Fruit fly (Drosophila melanogaster): ENCODE results near the gene CG31111.

CG31111 gene

DNA sequence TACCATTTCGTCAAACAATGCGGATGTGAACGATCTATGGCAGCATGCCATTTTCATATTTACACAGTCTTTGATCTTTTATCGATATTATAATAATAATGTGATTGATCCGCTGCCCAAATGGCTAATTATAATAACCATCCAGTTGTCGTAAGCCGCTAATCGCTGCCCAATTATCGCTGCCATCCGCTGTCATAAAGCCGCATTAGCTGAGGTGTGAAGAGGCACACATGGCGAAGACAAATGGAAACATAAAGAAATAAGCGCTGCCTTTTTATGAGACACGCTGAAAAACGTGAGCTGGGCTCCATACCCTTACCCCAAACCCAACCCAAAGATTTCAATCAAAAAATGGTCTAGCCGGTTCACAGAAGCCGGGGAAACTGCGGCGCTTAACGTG, 44.0 kb downstream of the CG31111 start:
- no peak for TF ChIP-seq br (GFP tag; optimal IDR thresholded peaks at IDR 0.05)
- TF ChIP-seq Dif (GFP tag; optimal IDR thresholded peaks at IDR 0.05; ENCODE audit: partially characterized antibody): no peak
- TF ChIP-seq OdsH (GFP tag; optimal IDR thresholded peaks at IDR 0.05): no peak
- no peak for TF ChIP-seq Hr78 (GFP tag; optimal IDR thresholded peaks at IDR 0.05)
- no peak for TF ChIP-seq psq (GFP tag; optimal IDR thresholded peaks at IDR 0.05)
- TF ChIP-seq N (GFP tag; optimal IDR thresholded peaks at IDR 0.05): no peak
- TF ChIP-seq GATAd (GFP tag; optimal IDR thresholded peaks at IDR 0.05): no peak
- TF ChIP-seq Rel (GFP tag; optimal IDR thresholded peaks at IDR 0.05): no peak
- no peak for TF ChIP-seq Rel (tag; optimal IDR thresholded peaks at IDR 0.05)
- no peak for TF ChIP-seq lola (GFP tag; optimal IDR thresholded peaks at IDR 0.05)
- TF ChIP-seq Mio (GFP tag; optimal IDR thresholded peaks at IDR 0.05): no peak
- TF ChIP-seq woc (GFP tag; optimal IDR thresholded peaks at IDR 0.05): no peak
- TF ChIP-seq sv (GFP tag; optimal IDR thresholded peaks at IDR 0.05): no peak
- TF ChIP-seq Dfd (GFP tag; optimal IDR thresholded peaks at IDR 0.05): no peak
- TF ChIP-seq pan (optimal IDR thresholded peaks at IDR 0.05): no peak
- TF ChIP-seq foxo (GFP tag; optimal IDR thresholded peaks at IDR 0.05): no peak
- TF ChIP-seq Vsx2 (GFP tag; optimal IDR thresholded peaks at IDR 0.05; ENCODE audit: partially characterized antibody): no peak
- TF ChIP-seq jim (GFP tag; optimal IDR thresholded peaks at IDR 0.05): no peak

DNA sequence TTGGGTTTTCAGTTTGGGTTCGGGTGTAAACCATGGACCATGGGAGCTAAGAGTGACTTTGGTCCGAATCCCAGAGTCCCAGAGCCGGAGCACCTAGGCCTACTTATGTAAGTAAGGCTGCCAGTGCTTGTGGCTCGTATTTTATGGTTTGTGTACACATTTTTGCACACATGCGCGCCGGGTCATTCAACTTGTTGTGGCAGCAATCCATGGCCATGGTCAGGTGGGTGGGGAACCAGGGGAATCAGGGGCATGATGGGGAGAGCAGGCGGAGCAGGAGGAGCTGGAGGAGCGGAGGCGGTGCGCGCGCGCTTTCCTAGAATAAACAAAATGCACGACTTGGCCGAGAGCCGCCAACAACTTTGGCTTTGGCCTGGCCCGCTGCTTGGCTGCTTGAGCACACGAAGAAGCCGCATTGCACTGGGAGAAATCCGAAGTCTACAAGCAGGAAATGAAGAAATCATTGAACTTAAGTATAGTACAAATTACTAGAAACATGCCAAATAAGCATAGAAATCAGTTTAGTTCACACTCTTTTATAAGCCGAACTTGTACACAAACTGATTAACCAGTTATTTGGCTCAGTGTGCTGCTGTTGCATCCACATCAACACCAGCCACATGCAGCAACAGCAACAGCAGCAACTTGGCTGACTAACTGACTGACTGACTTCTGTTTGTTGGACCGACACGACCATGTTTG, 46.1 kb downstream of the CG31111 start:
- TF ChIP-seq fru (GFP tag; optimal IDR thresholded peaks at IDR 0.05) (peak; percentile 51), OdsH (GFP tag; optimal IDR thresholded peaks at IDR 0.05) (peak; percentile 22), jim (GFP tag; optimal IDR thresholded peaks at IDR 0.05) (no peak), h (GFP tag; optimal IDR thresholded peaks at IDR 0.05) (peak; percentile 59), dsf (GFP tag; optimal IDR thresholded peaks at IDR 0.05; ENCODE audit: borderline replicate concordance) (no peak), Sp1 (GFP tag; optimal IDR thresholded peaks at IDR 0.05) (peak; percentile 44), ey (GFP tag; optimal IDR thresholded peaks at IDR 0.05) (peak; percentile 18), lola (GFP tag; optimal IDR thresholded peaks at IDR 0.05) (no peak), Hr83 (GFP tag; optimal IDR thresholded peaks at IDR 0.05; ENCODE audit: poor library complexity, severe bottlenecking) (no peak), dmrt93B (GFP tag; optimal IDR thresholded peaks at IDR 0.05) (peak; percentile 33), woc (GFP tag; optimal IDR thresholded peaks at IDR 0.05) (peak; percentile 22), foxo (GFP tag; optimal IDR thresholded peaks at IDR 0.05) (peak in 1 of 2 experiments; percentile 58), HLH106 (tag; optimal IDR thresholded peaks at IDR 0.05) (peak; percentile 58), CG32264 (GFP tag; optimal IDR thresholded peaks at IDR 0.05) (no peak), br (GFP tag; optimal IDR thresholded peaks at IDR 0.05) (peak; percentile 42), CG9705 (GFP tag; optimal IDR thresholded peaks at IDR 0.05) (no peak), rgr (GFP tag; optimal IDR thresholded peaks at IDR 0.05) (peak; percentile 10)

DNA sequence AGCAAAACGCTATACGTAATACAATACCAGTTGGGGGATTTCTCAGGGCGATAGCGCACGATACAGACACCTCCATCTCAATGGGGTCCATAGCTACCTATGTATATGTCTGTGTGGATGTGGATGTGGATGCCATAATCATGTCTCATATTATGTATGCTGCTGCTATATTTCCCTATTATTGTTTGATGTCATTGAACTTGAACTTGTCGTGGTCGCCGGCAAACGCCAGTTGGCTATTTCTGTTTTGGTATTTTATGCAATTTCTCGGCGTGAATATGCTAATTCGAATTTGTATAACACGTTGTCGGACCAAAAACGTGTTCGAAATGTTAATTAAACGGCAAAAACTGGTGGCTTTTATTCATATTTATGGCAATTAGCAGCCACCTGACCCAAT, 50.2 kb downstream of the CG31111 start:
- no peak for TF ChIP-seq h (GFP tag; optimal IDR thresholded peaks at IDR 0.05)
- no peak for TF ChIP-seq CG9705 (GFP tag; optimal IDR thresholded peaks at IDR 0.05)
- no peak for TF ChIP-seq Dfd (GFP tag; optimal IDR thresholded peaks at IDR 0.05)
- no peak for TF ChIP-seq N (GFP tag; optimal IDR thresholded peaks at IDR 0.05)
- no peak for TF ChIP-seq dsf (GFP tag; optimal IDR thresholded peaks at IDR 0.05; ENCODE audit: borderline replicate concordance)
- no peak for TF ChIP-seq ey (GFP tag; optimal IDR thresholded peaks at IDR 0.05)
- TF ChIP-seq jim (GFP tag; optimal IDR thresholded peaks at IDR 0.05): no peak
- no peak for TF ChIP-seq Jra (GFP tag; optimal IDR thresholded peaks at IDR 0.05)
- TF ChIP-seq Hr78 (GFP tag; optimal IDR thresholded peaks at IDR 0.05): no peak
- TF ChIP-seq GATAd (GFP tag; optimal IDR thresholded peaks at IDR 0.05): no peak
- no peak for TF ChIP-seq Vsx2 (GFP tag; optimal IDR thresholded peaks at IDR 0.05; ENCODE audit: partially characterized antibody)
- TF ChIP-seq woc (GFP tag; optimal IDR thresholded peaks at IDR 0.05): no peak
- no peak for TF ChIP-seq usp (GFP tag; optimal IDR thresholded peaks at IDR 0.05)
- TF ChIP-seq sage (GFP tag; optimal IDR thresholded peaks at IDR 0.05): no peak
- no peak for TF ChIP-seq CG32264 (GFP tag; optimal IDR thresholded peaks at IDR 0.05)
- TF ChIP-seq rgr (GFP tag; optimal IDR thresholded peaks at IDR 0.05): no peak
- no peak for TF ChIP-seq Rel (GFP tag; optimal IDR thresholded peaks at IDR 0.05)
- no peak for TF ChIP-seq Rel (tag; optimal IDR thresholded peaks at IDR 0.05)
